Worm (Caenorhabditis elegans): ENCODE measurements around the gene srg-24.

Gene srg-24

ce11 chrII:3055531-3055930 lies 44.9 kb downstream of the srg-24 start:
- TF ChIP-seq vab-15 (tag; optimal IDR thresholded peaks at IDR 0.05) (no peak), lin-15B (tag; optimal IDR thresholded peaks at IDR 0.05) (no peak), grh-1 (GFP tag; IDR thresholded peaks at IDR 0.05) (no peak), nhr-47 (tag; optimal IDR thresholded peaks at IDR 0.05) (peak; percentile 27), mep-1 (tag; optimal IDR thresholded peaks at IDR 0.05) (peak; percentile 33), aly-2 (tag; optimal IDR thresholded peaks at IDR 0.05) (no peak), rnt-1 (tag; optimal IDR thresholded peaks at IDR 0.05) (peak; percentile 24), lin-14 (GFP tag; optimal IDR thresholded peaks at IDR 0.05) (peak; percentile 73), skn-1 (tag; optimal IDR thresholded peaks at IDR 0.05) (peak; percentile 17), nhr-76 (tag; optimal IDR thresholded peaks at IDR 0.05) (no peak), lin-35 (GFP tag; optimal IDR thresholded peaks at IDR 0.05) (peak; percentile 20 to 22), dpl-1 (GFP tag; optimal IDR thresholded peaks at IDR 0.05) (peak in 1 of 3 experiments; percentile 9), jun-1 (tag; optimal IDR thresholded peaks at IDR 0.05) (no peak), elt-3 (tag; optimal IDR thresholded peaks at IDR 0.05) (no peak), snu-23 (GFP tag; optimal IDR thresholded peaks at IDR 0.05) (peak; percentile 20), ceh-82 (tag; optimal IDR thresholded peaks at IDR 0.05) (peak in 1 of 3 experiments; percentile 49), dsc-1 (tag; optimal IDR thresholded peaks at IDR 0.05) (peak; percentile 9)

- TF ChIP-seq aly-2 (tag; optimal IDR thresholded peaks at IDR 0.05) (no peak), nhr-47 (tag; optimal IDR thresholded peaks at IDR 0.05) (peak; percentile 47), ets-5 (GFP tag; IDR thresholded peaks at IDR 0.05) (no peak), fos-1 (tag; optimal IDR thresholded peaks at IDR 0.05) (no peak), skn-1 (tag; optimal IDR thresholded peaks at IDR 0.05) (no peak), pag-3 (tag; optimal IDR thresholded peaks at IDR 0.05; ENCODE audit: borderline replicate concordance, insufficient read depth) (no peak), unc-62 (GFP tag; optimal IDR thresholded peaks at IDR 0.05) (no peak), dpl-1 (GFP tag; optimal IDR thresholded peaks at IDR 0.05) (peak in 1 of 3 experiments; percentile 5), fkh-8 (tag; optimal IDR thresholded peaks at IDR 0.05) (peak; percentile 30), lin-35 (GFP tag; optimal IDR thresholded peaks at IDR 0.05) (peak in 1 of 2 experiments; percentile 17), swsn-7 (tag; optimal IDR thresholded peaks at IDR 0.05) (peak; percentile 39), dsc-1 (tag; optimal IDR thresholded peaks at IDR 0.05) (peak; percentile 12), nhr-84 (tag; optimal IDR thresholded peaks at IDR 0.05) (no peak), rnt-1 (tag; optimal IDR thresholded peaks at IDR 0.05) (peak; percentile 35), efl-1 (optimal IDR thresholded peaks at IDR 0.05) (peak; percentile 15 to 17), efl-1 (GFP tag; optimal IDR thresholded peaks at IDR 0.05 in 1 of 2) (peak in 1 of 2 experiments; percentile 82), nhr-77 (tag; optimal IDR thresholded peaks at IDR 0.05) (no peak), F16B12.6 (tag; optimal IDR thresholded peaks at IDR 0.05) (no peak), ceh-82 (tag; optimal IDR thresholded peaks at IDR 0.05) (peak in 1 of 3 experiments; percentile 28), elt-3 (tag; optimal IDR thresholded peaks at IDR 0.05) (no peak), C04F5.9 (tag; optimal IDR thresholded peaks at IDR 0.05) (peak; percentile 11), nhr-90 (tag; optimal IDR thresholded peaks at IDR 0.05; ENCODE audit: poor library complexity) (no peak), nhr-20 (tag; optimal IDR thresholded peaks at IDR 0.05) (peak; percentile 33), isw-1 (GFP tag; IDR thresholded peaks at IDR 0.05) (no peak), egl-13 (tag; optimal IDR thresholded peaks at IDR 0.05) (no peak), ceh-88 (GFP tag; IDR thresholded peaks at IDR 0.05) (no peak), tbx-2 (tag; optimal IDR thresholded peaks at IDR 0.05) (peak; percentile 38), Y116A8C.19 (tag; optimal IDR thresholded peaks at IDR 0.05; ENCODE audit: borderline replicate concordance) (no peak), ama-1 (optimal IDR thresholded peaks at IDR 0.05) (no peak), nhr-71 (tag; optimal IDR thresholded peaks at IDR 0.05) (peak; percentile 36), ztf-11 (tag; optimal IDR thresholded peaks at IDR 0.05) (peak in 1 of 2 experiments; percentile 6), snu-23 (GFP tag; optimal IDR thresholded peaks at IDR 0.05) (peak; percentile 55), tlp-1 (tag; optimal IDR thresholded peaks at IDR 0.05) (no peak), lin-14 (GFP tag; optimal IDR thresholded peaks at IDR 0.05) (peak; percentile 67), nhr-237 (tag; optimal IDR thresholded peaks at IDR 0.05) (no peak)
Measured at ce11 chrII:3054622-3055021, 45.8 kb downstream of the srg-24 start.

Data from whole organism, L1 larva.